Worm (Caenorhabditis elegans): ENCODE data around the gene cyp-34A1.
"Not testable (repeated sequence)": the region's sequence is repeated elsewhere in the genome, so short reads cannot be mapped to it uniquely, and the experiment has no call there.

The cyp-34A1 gene

DNA sequence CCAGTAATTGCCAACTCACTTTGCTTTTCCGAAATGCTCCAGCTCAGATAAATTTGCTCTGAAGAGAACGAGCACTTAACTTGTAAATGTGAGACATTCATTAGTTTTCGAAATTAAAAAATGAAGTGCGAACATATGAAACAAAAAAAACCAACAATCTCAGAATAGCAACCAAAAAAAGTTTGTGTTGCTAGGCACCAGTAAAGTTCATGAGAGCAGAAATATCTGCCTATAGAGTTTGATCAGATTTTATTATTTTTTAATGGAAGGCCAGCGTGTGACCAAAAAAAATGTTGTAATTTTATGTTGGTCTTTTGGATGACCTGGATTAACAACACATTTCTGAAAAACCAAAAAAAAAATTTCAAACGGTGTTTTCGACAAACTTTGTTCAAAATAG lies 23.6 kb downstream of the cyp-34A1 start, which contains the start of gene M01B2.12:
Gene M01B2.12 (minus strand): TSS at position 101 of the 400 bp plus-strand sequence.
- no peak for TF ChIP-seq ref-1 (GFP tag; conservative IDR thresholded peaks at IDR 0.05)
- TF ChIP-seq T22C8.4 (GFP tag; IDR thresholded peaks at IDR 0.05) = no peak
- TF ChIP-seq med-1 (GFP tag; optimal IDR thresholded peaks at IDR 0.05; ENCODE audit: insufficient read depth) = no peak
- no peak for TF ChIP-seq flt-1 (GFP tag; IDR thresholded peaks at IDR 0.05)
- TF ChIP-seq klf-2 (GFP tag; conservative IDR thresholded peaks at IDR 0.05) = no peak
- TF ChIP-seq ztf-29 (GFP tag; IDR thresholded peaks at IDR 0.05) = no peak
- no peak for TF ChIP-seq tab-1 (GFP tag; IDR thresholded peaks at IDR 0.05)
- TF ChIP-seq cog-1 (tag; optimal IDR thresholded peaks at IDR 0.05) = no peak
- TF ChIP-seq ztf-23 (GFP tag; IDR thresholded peaks at IDR 0.05) = no peak

ce11 chrV:15262336-15262735 lies 25.4 kb downstream of the cyp-34A1 start, which contains the start of gene M01B2.10:
Gene M01B2.10, minus strand, starts transcription at chrV:15262436.
- TF ChIP-seq ref-1 (GFP tag; conservative IDR thresholded peaks at IDR 0.05); cog-1 (tag; optimal IDR thresholded peaks at IDR 0.05); T22C8.4 (GFP tag; IDR thresholded peaks at IDR 0.05): not testable (repeated sequence)

DNA sequence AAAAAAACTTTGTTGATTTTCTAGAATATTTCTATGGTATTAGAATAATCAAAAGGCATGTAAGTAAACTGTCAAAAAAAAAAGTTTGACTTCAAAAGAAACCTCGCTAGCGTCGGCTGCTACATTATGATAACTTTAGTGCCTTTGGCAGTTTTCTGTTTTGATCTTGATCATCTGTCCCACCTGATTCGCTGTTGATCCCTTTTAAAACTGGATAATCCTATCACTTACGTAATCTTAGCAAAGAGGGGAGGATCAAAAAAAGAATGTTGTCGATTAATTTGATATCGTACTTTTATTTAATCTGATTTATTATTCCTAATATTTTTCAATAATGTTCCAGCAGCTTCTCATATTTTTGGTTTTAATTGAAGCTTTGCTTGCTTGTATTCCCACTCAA lies 27.9 kb downstream of the cyp-34A1 start, which contains the start of gene M01B2.8:
Gene M01B2.8 (plus strand): TSS at position 301 of the 400 bp plus-strand sequence.
- TF ChIP-seq T22C8.4 (GFP tag; IDR thresholded peaks at IDR 0.05) (no peak), ref-1 (GFP tag; conservative IDR thresholded peaks at IDR 0.05) (no peak), ztf-29 (GFP tag; IDR thresholded peaks at IDR 0.05) (no peak), klf-2 (GFP tag; conservative IDR thresholded peaks at IDR 0.05) (no peak)

ce11 chrV:15259049-15259448 lies 28.7 kb downstream of the cyp-34A1 start, which contains the start of gene srsx-37:
Gene srsx-37, minus strand, starts transcription at chrV:15259149.
- TF ChIP-seq ztf-29 (GFP tag; IDR thresholded peaks at IDR 0.05) (no peak), med-1 (GFP tag; optimal IDR thresholded peaks at IDR 0.05; ENCODE audit: insufficient read depth) (no peak), ztf-23 (GFP tag; IDR thresholded peaks at IDR 0.05) (no peak), T22C8.4 (GFP tag; IDR thresholded peaks at IDR 0.05) (no peak), ref-1 (GFP tag; conservative IDR thresholded peaks at IDR 0.05) (no peak), flt-1 (GFP tag; IDR thresholded peaks at IDR 0.05) (no peak)

- not testable (repeated sequence) for TF ChIP-seq flt-1 (GFP tag; IDR thresholded peaks at IDR 0.05); ref-1 (GFP tag; conservative IDR thresholded peaks at IDR 0.05); tab-1 (GFP tag; IDR thresholded peaks at IDR 0.05)
Measured at ce11 chrV:15256669-15257068, 31.1 kb downstream of the cyp-34A1 start, which contains the start of gene srsx-39. Gene srsx-39, minus strand, starts transcription at chrV:15256769.

DNA sequence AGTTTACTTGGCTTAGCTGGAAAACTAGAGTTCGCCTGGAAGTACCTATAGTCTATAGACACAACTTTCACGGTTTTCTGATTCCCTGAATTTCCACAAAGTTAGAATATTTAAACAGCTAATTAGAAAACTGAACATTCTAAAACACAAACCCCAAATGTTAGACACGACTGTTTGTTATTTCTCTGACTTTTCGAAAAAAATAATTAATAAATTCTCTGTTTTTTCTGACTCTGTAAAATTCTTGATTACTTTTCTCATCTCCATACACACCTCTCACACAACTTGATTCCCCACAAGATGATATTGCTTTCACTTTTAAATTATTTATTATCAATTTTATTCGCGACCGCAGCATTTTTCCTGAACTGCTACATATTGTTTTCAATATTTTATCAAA lies 34.2 kb downstream of the cyp-34A1 start, which contains the start of gene srbc-75:
Gene srbc-75 (plus strand): TSS at position 301 of the 400 bp plus-strand sequence.
- no peak for TF ChIP-seq T22C8.4 (GFP tag; IDR thresholded peaks at IDR 0.05)
- no peak for TF ChIP-seq tab-1 (GFP tag; IDR thresholded peaks at IDR 0.05)
- no peak for TF ChIP-seq ref-1 (GFP tag; conservative IDR thresholded peaks at IDR 0.05)
- no peak for TF ChIP-seq ztf-29 (GFP tag; IDR thresholded peaks at IDR 0.05)
- no peak for TF ChIP-seq cog-1 (tag; optimal IDR thresholded peaks at IDR 0.05)
- no peak for TF ChIP-seq med-1 (GFP tag; optimal IDR thresholded peaks at IDR 0.05; ENCODE audit: insufficient read depth)
- TF ChIP-seq klf-2 (GFP tag; conservative IDR thresholded peaks at IDR 0.05) = no peak

DNA sequence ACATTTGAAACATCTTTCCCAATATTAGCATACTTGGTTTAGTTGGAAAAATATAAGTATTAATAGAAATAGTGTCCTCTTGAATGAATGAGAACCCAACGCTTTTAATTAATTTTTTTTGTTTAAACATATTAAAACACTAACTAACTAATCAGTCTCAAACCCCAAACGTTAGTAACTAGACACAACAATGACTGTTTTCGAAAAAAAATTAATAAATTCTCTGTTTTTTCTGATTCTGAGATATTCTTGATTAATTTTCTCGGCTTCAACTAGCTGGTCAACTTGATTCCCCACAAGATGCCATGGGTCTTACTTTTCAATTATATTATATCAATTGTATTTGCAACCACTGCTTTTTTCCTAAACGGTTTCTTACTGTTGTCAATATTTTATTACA lies 35.7 kb downstream of the cyp-34A1 start, which contains the start of gene srbc-76:
Gene srbc-76 (plus strand): TSS at position 301 of the 400 bp plus-strand sequence.
- TF ChIP-seq klf-2 (GFP tag; conservative IDR thresholded peaks at IDR 0.05) = no peak
- TF ChIP-seq med-1 (GFP tag; optimal IDR thresholded peaks at IDR 0.05; ENCODE audit: insufficient read depth) = no peak
- TF ChIP-seq tab-1 (GFP tag; IDR thresholded peaks at IDR 0.05) = no peak

- not testable (repeated sequence) for TF ChIP-seq T22C8.4 (GFP tag; IDR thresholded peaks at IDR 0.05); med-1 (GFP tag; optimal IDR thresholded peaks at IDR 0.05; ENCODE audit: insufficient read depth); ztf-23 (GFP tag; IDR thresholded peaks at IDR 0.05)
Measured at ce11 chrV:15250304-15250703, 37.5 kb downstream of the cyp-34A1 start, which contains the start of gene srd-28. Gene srd-28, plus strand, starts transcription at chrV:15250604.

- no peak for TF ChIP-seq klf-2 (GFP tag; conservative IDR thresholded peaks at IDR 0.05)
- TF ChIP-seq tab-1 (GFP tag; IDR thresholded peaks at IDR 0.05) = no peak
- no peak for TF ChIP-seq ztf-29 (GFP tag; IDR thresholded peaks at IDR 0.05)
- TF ChIP-seq cog-1 (tag; optimal IDR thresholded peaks at IDR 0.05) = no peak
- no peak for TF ChIP-seq ztf-23 (GFP tag; IDR thresholded peaks at IDR 0.05)
- TF ChIP-seq med-1 (GFP tag; optimal IDR thresholded peaks at IDR 0.05; ENCODE audit: insufficient read depth) = no peak
- TF ChIP-seq flt-1 (GFP tag; IDR thresholded peaks at IDR 0.05) = no peak
- TF ChIP-seq T22C8.4 (GFP tag; IDR thresholded peaks at IDR 0.05) = no peak
- TF ChIP-seq ref-1 (GFP tag; conservative IDR thresholded peaks at IDR 0.05) = no peak
Measured at ce11 chrV:15244456-15244855, 43.3 kb downstream of the cyp-34A1 start, which contains the start of gene kin-30. Gene kin-30, plus strand, starts transcription at chrV:15244756.

DNA sequence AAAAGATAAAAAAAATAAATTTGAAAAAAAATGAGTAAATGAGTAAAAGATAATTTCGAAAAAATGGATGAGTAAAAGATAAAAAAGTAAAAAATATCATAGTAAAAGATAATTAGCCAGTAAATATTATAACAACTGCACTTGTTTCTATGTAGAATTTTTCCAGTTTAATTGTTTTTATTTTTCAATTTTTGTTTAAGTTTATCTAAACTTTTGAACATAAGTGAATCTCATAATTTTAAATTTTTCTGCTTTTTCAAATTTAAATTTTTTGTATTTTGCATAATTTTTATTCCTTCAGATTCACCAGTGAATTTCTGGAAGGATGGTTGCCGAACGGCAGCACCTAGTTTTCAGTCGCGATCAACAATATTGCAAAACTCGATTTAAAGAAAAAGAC lies 46.5 kb downstream of the cyp-34A1 start, which contains the start of gene chil-12:
Gene chil-12 (plus strand): TSS at position 301 of the 400 bp plus-strand sequence.
- no peak for TF ChIP-seq ztf-29 (GFP tag; IDR thresholded peaks at IDR 0.05)
- TF ChIP-seq klf-2 (GFP tag; conservative IDR thresholded peaks at IDR 0.05) = no peak
- no peak for TF ChIP-seq med-1 (GFP tag; optimal IDR thresholded peaks at IDR 0.05; ENCODE audit: insufficient read depth)
- no peak for TF ChIP-seq ztf-23 (GFP tag; IDR thresholded peaks at IDR 0.05)
- TF ChIP-seq tab-1 (GFP tag; IDR thresholded peaks at IDR 0.05) = no peak
- no peak for TF ChIP-seq T22C8.4 (GFP tag; IDR thresholded peaks at IDR 0.05)

DNA sequence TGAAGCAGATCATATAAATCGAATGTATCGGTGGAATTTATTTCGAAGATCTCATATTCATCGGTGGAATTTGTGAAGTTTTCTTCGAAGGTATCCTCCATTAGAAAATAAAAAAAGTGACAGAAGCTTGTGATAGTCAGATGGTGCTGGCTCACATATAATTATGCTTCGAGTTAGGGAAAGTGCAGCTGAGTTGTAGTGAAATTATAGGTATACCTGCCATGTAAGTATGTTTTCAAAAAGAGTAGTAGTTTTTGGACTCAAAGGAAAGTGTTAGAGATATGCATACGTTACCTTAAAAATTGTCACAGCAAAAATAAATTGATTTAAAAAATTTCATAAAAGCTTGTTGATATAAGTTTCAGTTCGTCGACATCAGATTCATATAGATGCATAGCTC lies 47.5 kb downstream of the cyp-34A1 start, which contains the start of gene srw-11:
Gene srw-11 (minus strand): TSS at position 101 of the 400 bp plus-strand sequence.
- TF ChIP-seq ztf-23 (GFP tag; IDR thresholded peaks at IDR 0.05) (no peak), med-1 (GFP tag; optimal IDR thresholded peaks at IDR 0.05; ENCODE audit: insufficient read depth) (no peak), ztf-29 (GFP tag; IDR thresholded peaks at IDR 0.05) (no peak), klf-2 (GFP tag; conservative IDR thresholded peaks at IDR 0.05) (no peak), cog-1 (tag; optimal IDR thresholded peaks at IDR 0.05) (no peak), flt-1 (GFP tag; IDR thresholded peaks at IDR 0.05) (no peak), tab-1 (GFP tag; IDR thresholded peaks at IDR 0.05) (no peak), T22C8.4 (GFP tag; IDR thresholded peaks at IDR 0.05) (no peak), ref-1 (GFP tag; conservative IDR thresholded peaks at IDR 0.05) (no peak)

Measured in whole organism, midembryonic.